Worm (Caenorhabditis elegans): ENCODE data around the gene lov-1.

Gene lov-1

DNA sequence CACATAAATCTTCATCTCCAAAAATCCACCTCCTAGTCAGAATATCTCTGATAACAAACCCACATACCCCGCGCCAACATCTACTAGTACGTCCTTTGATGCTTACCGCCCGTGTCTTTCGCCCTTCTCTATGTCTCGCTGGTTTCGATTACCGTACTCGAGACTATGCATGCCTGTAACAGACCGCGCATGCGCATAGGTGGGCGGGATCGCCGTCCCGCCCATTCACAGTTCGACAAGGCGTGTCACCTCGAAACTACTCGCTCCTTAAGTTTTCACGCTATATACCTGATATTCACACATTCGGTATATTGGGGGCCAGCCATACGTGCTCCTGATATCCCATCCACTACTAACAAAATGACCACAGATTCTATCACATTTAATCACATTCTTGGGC, 24.9 kb upstream of the lov-1 start, which contains the start of gene pax-3:
TSS of gene pax-3 (plus strand) at position 83 of the 400 bp plus-strand sequence.
- no peak for TF ChIP-seq R02D3.7 (tag; optimal IDR thresholded peaks at IDR 0.05)
- no peak for TF ChIP-seq nhr-11 (tag; optimal IDR thresholded peaks at IDR 0.05)
- TF ChIP-seq sea-2 (GFP tag; optimal IDR thresholded peaks at IDR 0.05): no peak

DNA sequence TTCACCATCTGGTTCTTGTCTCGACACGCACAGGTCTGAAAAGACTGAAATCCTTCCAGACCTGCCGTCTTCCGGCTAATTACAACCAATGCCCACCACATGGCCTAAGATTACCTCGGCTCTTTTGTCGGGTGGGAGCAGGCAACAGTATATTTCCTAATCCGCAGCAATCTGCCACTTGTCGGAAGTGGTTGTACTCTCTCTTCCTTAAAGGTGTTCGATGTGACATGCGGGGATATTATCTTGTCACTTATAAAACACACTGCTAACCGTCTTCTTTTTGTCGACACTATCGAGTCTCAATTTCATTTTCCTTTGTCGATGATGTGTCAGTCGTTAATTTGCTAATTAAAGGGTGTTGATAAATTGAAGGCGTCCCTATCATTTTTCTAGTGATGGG, 22.5 kb upstream of the lov-1 start, which contains the start of gene F27E5.3:
TSS of gene F27E5.3 (minus strand) at position 101 of the 400 bp plus-strand sequence.
- TF ChIP-seq ceh-9 (tag; optimal IDR thresholded peaks at IDR 0.05): no peak
- no peak for TF ChIP-seq unc-62 (GFP tag; optimal IDR thresholded peaks at IDR 0.05)
- no peak for TF ChIP-seq ceh-28 (tag; optimal IDR thresholded peaks at IDR 0.05)
- no peak for TF ChIP-seq daf-12 (tag; optimal IDR thresholded peaks at IDR 0.05)
- no peak for TF ChIP-seq ceh-16 (tag; optimal IDR thresholded peaks at IDR 0.05)
- TF ChIP-seq nhr-67 (tag; optimal IDR thresholded peaks at IDR 0.05): no peak
- no peak for TF ChIP-seq nfya-1 (tag; optimal IDR thresholded peaks at IDR 0.05; ENCODE audit: insufficient read depth)
- TF ChIP-seq ceh-82 (tag; optimal IDR thresholded peaks at IDR 0.05): no peak
- TF ChIP-seq eor-1 (tag; optimal IDR thresholded peaks at IDR 0.05): no peak
- no peak for TF ChIP-seq egl-27 (tag; optimal IDR thresholded peaks at IDR 0.05)
- TF ChIP-seq fos-1 (tag; optimal IDR thresholded peaks at IDR 0.05): no peak
- no peak for TF ChIP-seq ztf-11 (tag; optimal IDR thresholded peaks at IDR 0.05)
- TF ChIP-seq nhr-43 (tag; optimal IDR thresholded peaks at IDR 0.05; ENCODE audit: poor library complexity, severe bottlenecking): no peak
- TF ChIP-seq hmg-11 (tag; optimal IDR thresholded peaks at IDR 0.05): no peak
- TF ChIP-seq ztf-4 (tag; optimal IDR thresholded peaks at IDR 0.05): no peak
- no peak for TF ChIP-seq pha-4 (tag; optimal IDR thresholded peaks at IDR 0.05)
- no peak for TF ChIP-seq nhr-28 (tag; optimal IDR thresholded peaks at IDR 0.05)
- no peak for TF ChIP-seq ZK546.5 (tag; optimal IDR thresholded peaks at IDR 0.05)
- no peak for TF ChIP-seq elt-1 (tag; optimal IDR thresholded peaks at IDR 0.05)

- TF ChIP-seq daf-12 (tag; optimal IDR thresholded peaks at IDR 0.05) (no peak), aly-2 (tag; optimal IDR thresholded peaks at IDR 0.05) (no peak), skn-1 (tag; optimal IDR thresholded peaks at IDR 0.05) (no peak), fkh-2 (tag; optimal IDR thresholded peaks at IDR 0.05) (no peak), lin-39 (tag; optimal IDR thresholded peaks at IDR 0.05) (no peak), jun-1 (tag; optimal IDR thresholded peaks at IDR 0.05) (peak; percentile 61), fos-1 (tag; optimal IDR thresholded peaks at IDR 0.05) (no peak), nhr-28 (tag; optimal IDR thresholded peaks at IDR 0.05) (no peak), egl-27 (tag; optimal IDR thresholded peaks at IDR 0.05) (no peak), R02D3.7 (tag; optimal IDR thresholded peaks at IDR 0.05) (no peak), ztf-4 (tag; optimal IDR thresholded peaks at IDR 0.05) (no peak), pqm-1 (tag; optimal IDR thresholded peaks at IDR 0.05) (peak; percentile 72), pha-4 (tag; optimal IDR thresholded peaks at IDR 0.05) (peak; percentile 24), nhr-237 (tag; optimal IDR thresholded peaks at IDR 0.05) (no peak), fkh-10 (GFP tag; optimal IDR thresholded peaks at IDR 0.05) (no peak), nhr-67 (tag; optimal IDR thresholded peaks at IDR 0.05) (no peak), nhr-43 (tag; optimal IDR thresholded peaks at IDR 0.05; ENCODE audit: poor library complexity, severe bottlenecking) (no peak), unc-39 (tag; optimal IDR thresholded peaks at IDR 0.05) (no peak), mml-1 (tag; optimal IDR thresholded peaks at IDR 0.05) (no peak), ceh-16 (tag; optimal IDR thresholded peaks at IDR 0.05) (no peak), elt-3 (tag; optimal IDR thresholded peaks at IDR 0.05) (no peak), nhr-11 (tag; optimal IDR thresholded peaks at IDR 0.05) (no peak), ama-1 (optimal IDR thresholded peaks at IDR 0.05) (no peak), lsy-12 (tag; optimal IDR thresholded peaks at IDR 0.05) (no peak), sea-2 (GFP tag; optimal IDR thresholded peaks at IDR 0.05) (no peak), elt-2 (tag; optimal IDR thresholded peaks at IDR 0.05) (peak; percentile 81), snpc-4 (tag; optimal IDR thresholded peaks at IDR 0.05) (no peak)
Measured at ce11 chrII:10139177-10139640, 17.6 kb upstream of the lov-1 start, which contains the start of gene asah-2. Gene asah-2, plus strand, starts transcription at chrII:10139590.

DNA sequence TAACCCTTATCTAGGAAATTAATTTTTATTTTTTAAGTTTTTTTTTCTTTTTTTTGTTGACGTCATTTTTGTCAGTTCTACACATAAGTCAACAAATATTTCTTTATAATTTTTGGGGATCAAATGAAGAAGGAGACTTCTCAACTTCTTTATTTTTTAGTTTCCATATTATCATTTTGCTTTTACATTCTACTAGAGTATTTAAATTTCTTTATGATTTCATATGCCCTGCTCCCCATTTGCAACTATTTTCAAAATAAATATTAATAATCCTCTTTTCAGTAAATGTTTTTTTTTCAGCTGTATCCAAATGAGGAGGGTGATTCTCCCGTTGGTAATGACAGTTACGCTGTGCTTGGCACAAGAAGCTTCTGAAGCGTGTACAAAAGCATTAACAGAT, 15.7 kb upstream of the lov-1 start, which contains the start of gene phg-1:
TSS of gene phg-1 (plus strand) at position 301 of the 400 bp plus-strand sequence.
- TF ChIP-seq nhr-77 (tag; optimal IDR thresholded peaks at IDR 0.05): no peak
- TF ChIP-seq lin-15B (tag; optimal IDR thresholded peaks at IDR 0.05): no peak
- TF ChIP-seq ceh-82 (tag; optimal IDR thresholded peaks at IDR 0.05): no peak
- no peak for TF ChIP-seq nhr-76 (tag; optimal IDR thresholded peaks at IDR 0.05)
- no peak for TF ChIP-seq nhr-25 (tag; optimal IDR thresholded peaks at IDR 0.05)
- TF ChIP-seq snpc-4 (tag; optimal IDR thresholded peaks at IDR 0.05): no peak
- no peak for TF ChIP-seq aly-2 (tag; optimal IDR thresholded peaks at IDR 0.05)
- no peak for TF ChIP-seq unc-62 (GFP tag; optimal IDR thresholded peaks at IDR 0.05)
- no peak for TF ChIP-seq elt-1 (tag; optimal IDR thresholded peaks at IDR 0.05)
- TF ChIP-seq nhr-237 (tag; optimal IDR thresholded peaks at IDR 0.05): no peak
- no peak for TF ChIP-seq ztf-11 (tag; optimal IDR thresholded peaks at IDR 0.05)
- TF ChIP-seq lin-39 (tag; optimal IDR thresholded peaks at IDR 0.05): no peak
- TF ChIP-seq jun-1 (tag; optimal IDR thresholded peaks at IDR 0.05): no peak
- no peak for TF ChIP-seq fos-1 (tag; optimal IDR thresholded peaks at IDR 0.05)
- TF ChIP-seq nhr-12 (tag; optimal IDR thresholded peaks at IDR 0.05): no peak
- no peak for TF ChIP-seq nhr-23 (tag; optimal IDR thresholded peaks at IDR 0.05)
- TF ChIP-seq pha-4 (tag; optimal IDR thresholded peaks at IDR 0.05): no peak
- TF ChIP-seq ceh-28 (tag; optimal IDR thresholded peaks at IDR 0.05): no peak
- no peak for TF ChIP-seq hmg-11 (tag; optimal IDR thresholded peaks at IDR 0.05)
- TF ChIP-seq elt-2 (tag; optimal IDR thresholded peaks at IDR 0.05): no peak
